Worm (Caenorhabditis elegans) whole organism, L1 larva: ENCODE measurements around the gene acdh-12.

Experiments
- aly-2 ChIP-seq: fragments of 150-350 bp; optimal IDR thresholded peaks from 2 replicates; lab custom pipeline; 2014; ENCODE audit warnings: missing biosample characterization, missing genetic modification characterization
- fkh-10 ChIP-seq: sonication (generic microtip); optimal IDR thresholded peaks from 2 replicates; lab custom pipeline; 2017; ENCODE audit warnings: missing biosample characterization, missing genetic modification reagents, missing genetic modification characterization
- grh-1 ChIP-seq: fragments of 200-800 bp; sonication (Bioruptor generic); IDR thresholded peaks from 2 replicates; pipeline ENCODE4 v1.3.6; 2022; ENCODE audit warnings: missing genetic modification reagents, missing genetic modification characterization, missing compliant biosample characterization
- lin-13 ChIP-seq: fragments of 150-350 bp; optimal IDR thresholded peaks from 2 replicates; lab custom pipeline; 2014; ENCODE audit warnings: missing biosample characterization, missing genetic modification reagents, missing genetic modification characterization
- nhr-11 ChIP-seq: fragments of 150-350 bp; optimal IDR thresholded peaks from 2 replicates; lab custom pipeline; 2014; ENCODE audit warnings: missing biosample characterization, missing genetic modification characterization
- nhr-237 ChIP-seq: fragments of 150-350 bp; optimal IDR thresholded peaks from 2 replicates; lab custom pipeline; 2014; ENCODE audit warnings: missing biosample characterization, missing genetic modification characterization
- nhr-85 ChIP-seq: sonication (generic microtip); peaks from one replicate; lab custom pipeline; 2016; ENCODE audit warnings: missing genetic modification characterization, inconsistent platforms, missing compliant biosample characterization
- vab-15 ChIP-seq: sonication (generic microtip); optimal IDR thresholded peaks from 2 replicates; lab custom pipeline; 2017; ENCODE audit warnings: missing genotype, mild to moderate bottlenecking, missing genetic modification characterization, missing compliant biosample characterization
- xbp-1 ChIP-seq: sonication (generic microtip); optimal IDR thresholded peaks from 2 replicates; lab custom pipeline; 2016; ENCODE audit warnings: missing genetic modification characterization, missing compliant biosample characterization

ce11 chrII:7217047-7217446 is 21.6 kb upstream of the acdh-12 start, which contains the start of gene E04F6.10:
- no peak for TF ChIP-seq xbp-1 (tag; lab: Kevin White, UChicago)
- no peak for TF ChIP-seq aly-2 (tag; lab: Kevin White, UChicago)
- no peak for TF ChIP-seq vab-15 (tag; lab: Kevin White, UChicago)
- no peak for TF ChIP-seq nhr-85
- no peak for TF ChIP-seq nhr-11
- no peak for TF ChIP-seq fkh-10 (GFP tag; lab: Kevin White, UChicago)
- TF ChIP-seq lin-13 (GFP tag; lab: Kevin White, UChicago), result no peak
- no peak for TF ChIP-seq grh-1 (GFP tag; lab: Robert Waterston, UW)
- no peak for TF ChIP-seq nhr-237 (tag; lab: Kevin White, UChicago)
